Worm (Caenorhabditis elegans): ENCODE results near the gene ttr-9.
A peak's percentile ranks its signal among the peaks of the same experiment; 100 is the strongest.

Gene ttr-9

ce11 chrIV:9511221-9511638 lies 5.1 kb upstream of the ttr-9 start (continued):
- TF ChIP-seq F49E8.2 (tag; optimal IDR thresholded peaks at IDR 0.05; ENCODE audit: insufficient read depth): peak; percentile 56
- TF ChIP-seq let-526 (GFP tag; IDR thresholded peaks at IDR 0.05): no peak
- TF ChIP-seq F23B12.7 (tag; optimal IDR thresholded peaks at IDR 0.05; ENCODE audit: insufficient read depth): peak; percentile 17
- TF ChIP-seq zim-3 (tag; optimal IDR thresholded peaks at IDR 0.05): no peak
- TF ChIP-seq F33H1.4 (GFP tag; IDR thresholded peaks at IDR 0.05): peak; percentile 22; the same call in 1 of the 2 replicates
- TF ChIP-seq fkh-3 (tag; optimal IDR thresholded peaks at IDR 0.05): peak; percentile 15
- TF ChIP-seq F39B2.1 (GFP tag; IDR thresholded peaks at IDR 0.05): no peak
- TF ChIP-seq B0336.3 (GFP tag; IDR thresholded peaks at IDR 0.05): peak; percentile 94
- TF ChIP-seq ceh-27 (GFP tag; optimal IDR thresholded peaks at IDR 0.05): peak; percentile 74
- no peak for TF ChIP-seq F57C9.4 (tag; optimal IDR thresholded peaks at IDR 0.05)
- TF ChIP-seq ztf-26 (tag; optimal IDR thresholded peaks at IDR 0.05): peak; percentile 25
- TF ChIP-seq lsl-1 (GFP tag; optimal IDR thresholded peaks at IDR 0.05): peak; percentile 36
- peak; percentile 57 for TF ChIP-seq xnd-1 (tag; optimal IDR thresholded peaks at IDR 0.05)
- TF ChIP-seq hsf-1 (GFP tag; IDR thresholded peaks at IDR 0.05): 0 out of 2 replicates have a peak, but pooled peaks have one; percentile 16
- no peak for TF ChIP-seq ceh-79 (tag; optimal IDR thresholded peaks at IDR 0.05)
- peak; percentile 55 for TF ChIP-seq gei-17 (GFP tag; optimal IDR thresholded peaks at IDR 0.05)
- peak; percentile 71 for TF ChIP-seq madf-6 (GFP tag; IDR thresholded peaks at IDR 0.05)
- peak; percentile 89 for TF ChIP-seq hmg-1.2 (GFP tag; IDR thresholded peaks at IDR 0.05)
- TF ChIP-seq atf-7 (tag; optimal IDR thresholded peaks at IDR 0.05): peak; percentile 56
- no peak for TF ChIP-seq nhr-80 (tag; optimal IDR thresholded peaks at IDR 0.05)
- no peak for TF ChIP-seq mes-4 (tag; optimal IDR thresholded peaks at IDR 0.05)
- TF ChIP-seq mcd-1 (GFP tag; IDR thresholded peaks at IDR 0.05): peak; percentile 76
- TF ChIP-seq nfya-2 (GFP tag; IDR thresholded peaks at IDR 0.05): no peak
- peak; percentile 46 for TF ChIP-seq lin-54 (GFP tag; optimal IDR thresholded peaks at IDR 0.05)
- TF ChIP-seq ztf-22 (GFP tag; optimal IDR thresholded peaks at IDR 0.05): no peak
- peak; percentile 77; the same call in 1 of the 2 replicates for TF ChIP-seq pbrm-1 (GFP tag; IDR thresholded peaks at IDR 0.05)
- TF ChIP-seq hmg-20 (GFP tag; IDR thresholded peaks at IDR 0.05): no peak
- peak; percentile 49 for TF ChIP-seq snpc-1.3 (tag; optimal IDR thresholded peaks at IDR 0.05; ENCODE audit: insufficient read depth)
- TF ChIP-seq madf-3 (GFP tag; IDR thresholded peaks at IDR 0.05): peak; percentile 62; the same call in 1 of the 2 replicates
- TF ChIP-seq ama-1 (optimal IDR thresholded peaks at IDR 0.05): peak; percentile 79
- TF ChIP-seq ama-1 (GFP tag; optimal IDR thresholded peaks at IDR 0.05): no peak
- TF ChIP-seq K11D2.4 (GFP tag; IDR thresholded peaks at IDR 0.05): 0 out of 2 replicates have a peak, but pooled peaks have one; percentile 18
- 0 out of 2 replicates have a peak, but pooled peaks have one; percentile 61 for TF ChIP-seq lag-1 (GFP tag; IDR thresholded peaks at IDR 0.05)
- no peak for TF ChIP-seq F37B4.10 (GFP tag; IDR thresholded peaks at IDR 0.05)
- no peak for TF ChIP-seq F55B11.4 (tag; optimal IDR thresholded peaks at IDR 0.05; ENCODE audit: borderline replicate concordance, insufficient read depth)
- no peak for TF ChIP-seq hlh-12 (tag; optimal IDR thresholded peaks at IDR 0.05)
- peak; percentile 56; the same call in 1 of the 2 replicates for TF ChIP-seq ekl-4 (GFP tag; IDR thresholded peaks at IDR 0.05)
- TF ChIP-seq lin-40 (tag; optimal IDR thresholded peaks at IDR 0.05): peak; percentile 88

- TF ChIP-seq rcor-1 (GFP tag; IDR thresholded peaks at IDR 0.05) (peak; percentile 7; the same call in 1 of the 2 replicates), cebp-1 (GFP tag; IDR thresholded peaks at IDR 0.05) (no peak), cebp-1 (tag; optimal IDR thresholded peaks at IDR 0.05) (peak; percentile 8), ztf-3 (GFP tag; optimal IDR thresholded peaks at IDR 0.05) (no peak), madf-6 (GFP tag; IDR thresholded peaks at IDR 0.05) (peak; percentile 7; the same call in 1 of the 2 replicates), lin-40 (tag; optimal IDR thresholded peaks at IDR 0.05) (no peak)
These were observed 4.3 kb upstream of the ttr-9 start, which contains the start of gene C33A12.4 for ce11 chrIV:9510439-9510838. C33A12.4 (minus strand) TSS chrIV:9510569.

Data from whole organism, young adult.